Worm (Caenorhabditis elegans): ENCODE measurements around the gene pcyt-2.2.

Gene pcyt-2.2

DNA sequence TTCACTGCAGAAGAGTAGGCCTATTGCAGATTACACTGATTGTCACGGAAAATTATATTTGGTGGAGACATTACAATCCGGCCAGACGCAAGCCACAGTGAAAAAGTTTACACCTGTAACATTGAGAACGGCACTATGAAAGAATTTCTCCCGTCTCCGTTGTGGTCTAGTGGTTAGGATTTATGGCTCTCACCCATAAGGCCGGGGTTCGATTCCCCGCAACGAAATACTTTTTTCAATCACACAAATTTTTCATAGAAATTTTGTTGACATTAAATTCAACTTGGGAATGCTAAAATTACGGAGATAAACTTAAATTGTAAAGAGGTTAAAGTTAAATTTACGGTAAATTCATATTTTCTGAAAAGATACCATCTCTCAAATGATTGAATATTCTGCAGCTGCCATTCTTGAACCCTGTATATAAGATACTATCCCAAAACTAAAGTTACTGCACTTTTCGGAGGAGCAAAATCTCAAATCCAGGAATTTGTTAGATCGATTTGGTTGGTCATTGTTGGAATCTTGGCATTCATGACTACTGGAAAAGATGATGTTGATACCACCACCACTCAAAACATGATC is 22.4 kb downstream of the pcyt-2.2 start, which contains the start of gene C39D10.1:
TSS of gene C39D10.1 (plus strand) at position 535 of the 585 bp plus-strand sequence.
- TF ChIP-seq mdl-1 (tag; optimal IDR thresholded peaks at IDR 0.05) = no peak
- TF ChIP-seq crh-2 (tag; optimal IDR thresholded peaks at IDR 0.05) = peak; percentile 19
- peak; percentile 11 for TF ChIP-seq fos-1 (tag; optimal IDR thresholded peaks at IDR 0.05)
- TF ChIP-seq gmeb-1 (tag; optimal IDR thresholded peaks at IDR 0.05) = peak; percentile 17
- TF ChIP-seq nhr-129 (tag; optimal IDR thresholded peaks at IDR 0.05) = peak; percentile 7
- no peak for TF ChIP-seq mbf-1 (tag; optimal IDR thresholded peaks at IDR 0.05)
- peak; percentile 6 for TF ChIP-seq nhr-11 (tag; optimal IDR thresholded peaks at IDR 0.05)

DNA sequence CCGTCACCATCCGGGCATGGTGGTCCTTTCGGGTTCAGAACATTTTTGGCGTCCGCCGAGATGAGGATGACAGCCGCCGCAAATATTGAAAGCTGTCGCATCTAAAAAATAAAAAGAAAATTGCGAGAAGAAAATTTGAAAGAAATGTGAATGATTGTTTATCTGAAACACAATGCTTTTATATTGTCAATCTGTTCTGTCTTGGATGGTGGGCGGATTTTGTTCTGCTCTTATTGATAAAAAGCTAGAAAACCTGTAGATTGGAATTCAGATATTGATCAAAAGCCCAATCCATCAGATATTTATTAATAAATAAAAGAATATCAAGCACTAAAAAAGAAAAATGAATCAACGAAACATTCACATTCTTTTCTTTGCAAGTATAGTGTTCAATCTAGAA is 29.7 kb downstream of the pcyt-2.2 start, which contains the start of gene C39D10.7:
TSS of gene C39D10.7 (minus strand) at position 101 of the 400 bp plus-strand sequence.
- TF ChIP-seq nhr-77 (tag; optimal IDR thresholded peaks at IDR 0.05) (no peak), mbf-1 (tag; optimal IDR thresholded peaks at IDR 0.05) (no peak), alr-1 (tag; optimal IDR thresholded peaks at IDR 0.05) (no peak), crh-2 (tag; optimal IDR thresholded peaks at IDR 0.05) (no peak), unc-39 (tag; optimal IDR thresholded peaks at IDR 0.05) (no peak), peb-1 (tag; optimal IDR thresholded peaks at IDR 0.05) (no peak), nhr-6 (tag; optimal IDR thresholded peaks at IDR 0.05) (no peak), blmp-1 (tag; optimal IDR thresholded peaks at IDR 0.05; ENCODE audit: insufficient read depth) (no peak), fos-1 (tag; optimal IDR thresholded peaks at IDR 0.05) (no peak), sma-9 (GFP tag; optimal IDR thresholded peaks at IDR 0.05) (no peak), sma-9 (tag; optimal IDR thresholded peaks at IDR 0.05) (no peak), egl-27 (tag; optimal IDR thresholded peaks at IDR 0.05) (no peak)

- TF ChIP-seq sma-9 (GFP tag; optimal IDR thresholded peaks at IDR 0.05) (no peak), sma-9 (tag; optimal IDR thresholded peaks at IDR 0.05) (no peak), nhr-237 (tag; optimal IDR thresholded peaks at IDR 0.05) (no peak), nhr-10 (tag; optimal IDR thresholded peaks at IDR 0.05) (no peak), zag-1 (tag; optimal IDR thresholded peaks at IDR 0.05) (no peak), nhr-129 (tag; optimal IDR thresholded peaks at IDR 0.05) (no peak), Y55F3AM.14 (GFP tag; optimal IDR thresholded peaks at IDR 0.05) (no peak), mdl-1 (tag; optimal IDR thresholded peaks at IDR 0.05) (no peak), skn-1 (tag; optimal IDR thresholded peaks at IDR 0.05) (no peak), ztf-4 (tag; optimal IDR thresholded peaks at IDR 0.05) (no peak), nhr-77 (tag; optimal IDR thresholded peaks at IDR 0.05) (no peak)
Measured at ce11 chrX:7915616-7916015, 31.5 kb downstream of the pcyt-2.2 start.

DNA sequence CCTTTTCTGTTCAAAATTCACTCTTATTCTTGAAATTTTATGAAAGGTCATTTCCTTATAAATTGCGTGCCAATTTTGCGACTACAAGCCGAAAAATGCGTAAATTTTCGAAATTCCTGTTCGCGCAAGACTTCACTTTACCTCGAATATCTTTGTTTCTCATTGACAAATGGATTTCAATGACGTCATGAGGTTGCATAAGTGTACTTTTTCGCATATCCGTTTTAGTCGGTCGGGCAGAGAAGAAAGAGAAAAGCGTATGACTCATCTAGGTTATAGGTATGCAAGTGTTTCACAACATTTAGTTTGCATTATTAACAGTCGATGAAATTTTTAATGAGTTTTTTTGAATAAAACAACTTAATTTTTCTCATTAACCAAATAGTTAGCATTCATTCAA is 32.0 kb downstream of the pcyt-2.2 start:
- TF ChIP-seq mbf-1 (tag; optimal IDR thresholded peaks at IDR 0.05) (no peak), skn-1 (tag; optimal IDR thresholded peaks at IDR 0.05) (no peak), ZK546.5 (tag; optimal IDR thresholded peaks at IDR 0.05) (no peak), fos-1 (tag; optimal IDR thresholded peaks at IDR 0.05) (peak; percentile 38), C34F6.9 (tag; optimal IDR thresholded peaks at IDR 0.05) (peak; percentile 24), unc-55 (GFP tag; optimal IDR thresholded peaks at IDR 0.05) (no peak)

DNA sequence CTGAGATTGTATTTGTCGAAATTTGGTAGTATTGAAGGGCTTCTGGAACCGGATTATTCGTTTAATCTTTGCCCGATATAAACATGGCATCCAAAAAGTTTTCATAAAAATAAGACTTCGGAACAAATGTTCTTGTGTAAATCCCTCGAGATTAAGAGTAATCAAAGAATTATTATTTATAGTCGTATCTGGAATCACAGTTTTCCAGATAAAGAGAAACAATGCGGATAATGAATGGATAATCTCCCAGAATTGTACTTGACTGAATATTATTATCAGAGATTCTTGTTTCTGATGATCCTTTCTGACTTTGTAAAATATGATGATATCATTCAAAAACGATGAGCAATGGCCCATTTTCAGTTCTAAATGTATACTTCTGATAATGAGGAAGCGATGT is 37.0 kb downstream of the pcyt-2.2 start:
- no peak for TF ChIP-seq ZK546.5 (tag; optimal IDR thresholded peaks at IDR 0.05)
- TF ChIP-seq ztf-11 (tag; optimal IDR thresholded peaks at IDR 0.05) = no peak
- TF ChIP-seq nhr-77 (tag; optimal IDR thresholded peaks at IDR 0.05) = no peak
- no peak for TF ChIP-seq blmp-1 (tag; optimal IDR thresholded peaks at IDR 0.05; ENCODE audit: insufficient read depth)
- TF ChIP-seq crh-2 (tag; optimal IDR thresholded peaks at IDR 0.05) = no peak
- no peak for TF ChIP-seq sma-9 (GFP tag; optimal IDR thresholded peaks at IDR 0.05)
- no peak for TF ChIP-seq sma-9 (tag; optimal IDR thresholded peaks at IDR 0.05)
- TF ChIP-seq lsy-2 (tag; optimal IDR thresholded peaks at IDR 0.05) = no peak
- TF ChIP-seq lin-11 (tag; optimal IDR thresholded peaks at IDR 0.05) = no peak
- TF ChIP-seq ceh-82 (tag; optimal IDR thresholded peaks at IDR 0.05) = no peak
- TF ChIP-seq elt-3 (tag; optimal IDR thresholded peaks at IDR 0.05) = no peak
- TF ChIP-seq unc-62 (GFP tag; optimal IDR thresholded peaks at IDR 0.05) = no peak
- TF ChIP-seq F13H6.1 (tag; optimal IDR thresholded peaks at IDR 0.05) = no peak
- TF ChIP-seq gmeb-1 (tag; optimal IDR thresholded peaks at IDR 0.05) = no peak
- no peak for TF ChIP-seq nhr-12 (tag; optimal IDR thresholded peaks at IDR 0.05)
